Fruit fly (Drosophila melanogaster): ENCODE results near the gene mtg.

DNA sequence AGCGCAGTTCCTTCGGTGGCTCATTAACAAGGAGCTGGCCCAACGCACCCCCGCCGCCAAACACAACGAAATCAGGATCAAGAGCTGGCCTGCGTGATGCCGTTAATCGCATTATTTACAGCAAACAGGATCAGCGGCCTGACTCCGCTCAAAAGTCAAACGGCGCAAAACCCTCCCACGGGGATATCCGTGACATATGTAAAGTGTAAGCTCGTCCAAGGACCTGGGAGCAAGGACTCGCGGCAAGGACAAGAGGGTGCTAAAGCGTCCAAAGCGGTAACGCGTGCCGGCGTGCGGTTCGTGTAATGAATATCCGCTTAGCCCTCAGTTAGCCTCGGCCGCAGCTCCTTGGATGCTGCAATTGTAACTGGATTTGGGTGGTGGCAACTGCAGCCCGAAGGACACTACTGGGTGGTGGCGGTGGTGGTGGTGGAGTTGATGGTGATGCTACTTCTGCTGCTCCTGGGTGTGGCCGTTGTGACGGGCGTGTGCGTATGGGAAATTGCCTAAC is 24.8 kb upstream of the mtg start:
- TF ChIP-seq CG12605 (GFP tag; IDR thresholded peaks at IDR 0.05) (no peak), Pif1A (GFP tag; optimal IDR thresholded peaks at IDR 0.05) (no peak), EcR (GFP tag; optimal IDR thresholded peaks at IDR 0.05) (no peak), CG34367 (tag; optimal IDR thresholded peaks at IDR 0.05) (no peak), CG4496 (GFP tag; IDR thresholded peaks at IDR 0.05) (no peak), gl (tag; optimal IDR thresholded peaks at IDR 0.05) (no peak), CG8301 (tag; optimal IDR thresholded peaks at IDR 0.05) (no peak), CG8159 (tag; optimal IDR thresholded peaks at IDR 0.05) (no peak), D1 (tag; optimal IDR thresholded peaks at IDR 0.05) (no peak), CG17806 (tag; optimal IDR thresholded peaks at IDR 0.05) (no peak), CG14655 (GFP tag; optimal IDR thresholded peaks at IDR 0.05) (no peak), CG13204 (GFP tag; optimal IDR thresholded peaks at IDR 0.05) (no peak), CG9948 (tag; optimal IDR thresholded peaks at IDR 0.05) (no peak)

Data from whole organism, pupa.